Fruit fly (Drosophila melanogaster): ENCODE measurements around the gene CG5292.
A peak's percentile ranks its signal among the peaks of the same experiment; 100 is the strongest.

- TF ChIP-seq CG1620 (GFP tag; optimal IDR thresholded peaks at IDR 0.05) (peak; percentile 54), Mnt (GFP tag; optimal IDR thresholded peaks at IDR 0.05) (peak; percentile 80), CG11617 (GFP tag; optimal IDR thresholded peaks at IDR 0.05) (peak; percentile 46), cnc (optimal IDR thresholded peaks at IDR 0.05) (no peak), ovo (GFP tag; optimal IDR thresholded peaks at IDR 0.05) (peak; percentile 55), bab1 (GFP tag; optimal IDR thresholded peaks at IDR 0.05) (peak; percentile 70), kay (GFP tag; ENCODE audit: borderline replicate concordance) (no peak), CG14711 (tag; optimal IDR thresholded peaks at IDR 0.05) (peak; percentile 48), cic (GFP tag; optimal IDR thresholded peaks at IDR 0.05) (no peak), CG7045 (GFP tag; optimal IDR thresholded peaks at IDR 0.05) (peak; percentile 12), pad (GFP tag; optimal IDR thresholded peaks at IDR 0.05) (peak; percentile 31)
Observed at dm6 chr3R:17151376-17152026, at the start of gene CG5292.
